Fruit fly (Drosophila melanogaster): ENCODE results near the gene PIG-P.
A peak's percentile ranks its signal among the peaks of the same experiment; 100 is the strongest.

Gene PIG-P

DNA sequence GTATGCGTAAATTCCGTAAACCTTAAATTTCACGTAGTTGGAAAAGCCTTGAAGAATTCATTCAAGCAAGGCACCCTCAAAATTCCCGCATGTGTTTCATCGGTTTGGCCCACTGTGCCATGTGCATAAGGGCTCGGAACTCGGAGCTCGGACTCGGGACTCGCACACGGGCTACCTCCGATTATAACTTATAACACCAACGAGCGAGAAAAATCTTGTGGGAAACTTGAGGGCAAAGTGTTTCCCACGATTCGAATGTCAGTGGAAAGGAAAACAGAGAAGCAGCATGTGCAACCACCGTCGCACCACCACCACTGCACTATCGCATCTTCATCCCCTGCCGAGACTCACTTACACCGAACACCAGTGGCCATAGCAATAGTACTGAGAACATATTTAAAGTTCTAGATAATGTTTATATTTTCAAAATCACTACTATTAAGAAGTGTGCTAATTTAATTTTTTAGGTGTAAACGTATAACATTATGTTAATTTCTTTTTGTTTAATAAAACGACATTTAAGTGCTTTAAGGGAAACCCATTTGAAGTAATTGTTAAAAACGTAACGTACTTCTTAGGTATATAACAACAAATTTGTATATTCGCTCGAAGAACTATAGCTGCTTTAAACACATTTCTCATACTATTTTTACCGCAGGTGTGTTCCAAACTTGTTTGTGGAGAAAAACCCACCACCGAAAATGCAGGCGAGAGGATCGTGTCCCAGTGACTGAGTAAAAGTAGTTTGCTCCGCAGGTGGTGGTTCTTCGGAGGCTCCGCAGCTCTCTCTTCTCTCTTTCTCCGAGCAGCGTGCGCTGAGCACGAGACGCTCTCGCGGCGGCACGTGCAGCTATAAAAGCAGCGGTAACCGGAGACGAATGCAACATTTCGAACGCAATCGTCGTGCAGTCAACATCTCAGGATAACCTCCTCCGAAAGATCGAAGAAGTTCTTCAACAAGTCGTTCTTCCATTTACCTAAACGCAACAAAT, 21.6 kb downstream of the PIG-P start (continued):
- TF ChIP-seq Gsc (GFP tag; IDR thresholded peaks at IDR 0.05) (peak; percentile 51; the same call in 1 of the 2 replicates), Awh (GFP tag; IDR thresholded peaks at IDR 0.05) (peak; percentile 69), CG1832 (GFP tag; optimal IDR thresholded peaks at IDR 0.05) (no peak), vnd (GFP tag; IDR thresholded peaks at IDR 0.05; ENCODE audit: partially characterized antibody) (no peak), sr (GFP tag; IDR thresholded peaks at IDR 0.05) (no peak), emc (GFP tag; optimal IDR thresholded peaks at IDR 0.05) (no peak), Atf-2 (GFP tag; optimal IDR thresholded peaks at IDR 0.05) (peak; percentile 69), CG31388 (GFP tag; optimal IDR thresholded peaks at IDR 0.05) (peak; percentile 55), tll (GFP tag; optimal IDR thresholded peaks at IDR 0.05) (peak in 1 of 2 experiments; percentile 61), Abd-B (GFP tag; optimal IDR thresholded peaks at IDR 0.05) (peak; percentile 69), Stat92E (GFP tag; optimal IDR thresholded peaks at IDR 0.05) (peak in 1 of 3 experiments; percentile 99), CG8359 (GFP tag; optimal IDR thresholded peaks at IDR 0.05; ENCODE audit: borderline replicate concordance) (peak; percentile 89), disco-r (GFP tag; optimal IDR thresholded peaks at IDR 0.05) (peak; percentile 50), CoRest (tag; optimal IDR thresholded peaks at IDR 0.05) (peak; percentile 96), CG3281 (GFP tag; optimal IDR thresholded peaks at IDR 0.05) (peak; percentile 11), sug (tag; optimal IDR thresholded peaks at IDR 0.05) (peak; percentile 52), Pdp1 (GFP tag; optimal IDR thresholded peaks at IDR 0.05) (peak; percentile 70 to 71), shn (GFP tag; optimal IDR thresholded peaks at IDR 0.05) (peak; percentile 41), lilli (GFP tag; optimal IDR thresholded peaks at IDR 0.05) (peak; percentile 46), Rx (GFP tag; IDR thresholded peaks at IDR 0.05) (peak; percentile 38), aop (GFP tag; IDR thresholded peaks at IDR 0.05) (no peak), pnt (GFP tag; optimal IDR thresholded peaks at IDR 0.05) (peak; percentile 74), CG11696 (GFP tag; IDR thresholded peaks at IDR 0.05) (peak; percentile 98), CG12104 (GFP tag; optimal IDR thresholded peaks at IDR 0.05) (peak; percentile 83), pita (GFP tag; optimal IDR thresholded peaks at IDR 0.05) (no peak), Scr (GFP tag; IDR thresholded peaks at IDR 0.05; ENCODE audit: partially characterized antibody) (no peak), chif (GFP tag; optimal IDR thresholded peaks at IDR 0.05) (peak; percentile 40 to 89), CG17361 (GFP tag; IDR thresholded peaks at IDR 0.05) (peak; percentile 98), CG17802 (tag; optimal IDR thresholded peaks at IDR 0.05) (peak; percentile 64), bbx (GFP tag; IDR thresholded peaks at IDR 0.05; ENCODE audit: partially characterized antibody) (0 out of 2 replicates have a peak, but pooled peaks have one; percentile 40), Nf-YC (tag; optimal IDR thresholded peaks at IDR 0.05) (peak; percentile 70), Dip3 (GFP tag; optimal IDR thresholded peaks at IDR 0.05) (no peak), B-H2 (GFP tag; optimal IDR thresholded peaks at IDR 0.05) (no peak), CG12071 (GFP tag; optimal IDR thresholded peaks at IDR 0.05) (peak; percentile 56), Ptx1 (GFP tag; IDR thresholded peaks at IDR 0.05) (peak; percentile 71), CG2678 (tag; optimal IDR thresholded peaks at IDR 0.05) (peak; percentile 95), fd96Cb (tag; optimal IDR thresholded peaks at IDR 0.05) (peak; percentile 94), CG7556 (GFP tag; optimal IDR thresholded peaks at IDR 0.05) (peak; percentile 97), onecut (GFP tag; IDR thresholded peaks at IDR 0.05) (peak; percentile 83), odd (GFP tag; optimal IDR thresholded peaks at IDR 0.05) (peak; percentile 87), usp (GFP tag; optimal IDR thresholded peaks at IDR 0.05) (no peak), maf-S (GFP tag; optimal IDR thresholded peaks at IDR 0.05) (peak; percentile 49), cato (GFP tag; optimal IDR thresholded peaks at IDR 0.05; ENCODE audit: borderline replicate concordance) (peak; percentile 59), D (optimal IDR thresholded peaks at IDR 0.05) (peak; percentile 73), D (GFP tag; optimal IDR thresholded peaks at IDR 0.05) (peak; percentile 98), CG14014 (GFP tag; IDR thresholded peaks at IDR 0.05) (no peak), CG15601 (tag; optimal IDR thresholded peaks at IDR 0.05) (peak; percentile 97)

Measured in whole organism, embryonic.